Worm (Caenorhabditis elegans) whole organism, young adult: ENCODE data around the gene vha-13.
"Not testable (repeated sequence)": the region's sequence is repeated elsewhere in the genome, so short reads cannot be mapped to it uniquely, and the experiment has no call there.

Experiments
- D2030.7 ChIP-seq: fragments of 200-800 bp; sonication (Bioruptor generic); IDR thresholded peaks from 2 replicates; pipeline ENCODE4 v1.3.6; 2022; ENCODE audit warnings: missing genetic modification reagents, missing genetic modification characterization, missing compliant biosample characterization
- F10E7.11 ChIP-seq: sonication (generic microtip); optimal IDR thresholded peaks from 2 replicates; lab custom pipeline; 2017; ENCODE audit warnings: mild to moderate bottlenecking, missing genetic modification characterization, moderate library complexity, missing compliant biosample characterization
- K11D2.4 ChIP-seq: fragments of 200-800 bp; sonication (Bioruptor generic); IDR thresholded peaks from 2 replicates; pipeline ENCODE4 v1.3.6; 2022; ENCODE audit warnings: missing genetic modification reagents, missing genetic modification characterization, missing compliant biosample characterization
- Y56A3A.18 ChIP-seq: fragments of 200-800 bp; sonication (Bioruptor generic); IDR thresholded peaks from 2 replicates; pipeline ENCODE4 v1.3.6; 2022; ENCODE audit warnings: missing genetic modification reagents, missing genetic modification characterization, missing compliant biosample characterization
- Y67H2A.10 ChIP-seq: fragments of 200-800 bp; sonication (Bioruptor generic); conservative IDR thresholded peaks from 2 replicates; pipeline ENCODE4 v1.3.6; 2022; ENCODE audit warnings: missing genetic modification reagents, missing genetic modification characterization, missing compliant biosample characterization
- Y79H2A.3 ChIP-seq: fragments of 200-800 bp; sonication (Bioruptor generic); conservative IDR thresholded peaks from 2 replicates; pipeline ENCODE4 v1.3.6; 2022; ENCODE audit warnings: missing genetic modification reagents, missing genetic modification characterization, missing compliant biosample characterization
- atf-7 ChIP-seq: sonication (generic microtip); optimal IDR thresholded peaks from 2 replicates; lab custom pipeline; 2017; ENCODE audit warnings: mild to moderate bottlenecking, missing genetic modification characterization, missing compliant biosample characterization
- attf-6 ChIP-seq: fragments of 200-800 bp; sonication (Bioruptor generic); IDR thresholded peaks from 2 replicates; pipeline ENCODE4 v1.3.6; 2022; ENCODE audit warnings: missing genetic modification reagents, missing genetic modification characterization, missing compliant biosample characterization
- bed-1 ChIP-seq: fragments of 200-800 bp; sonication (Bioruptor generic); IDR thresholded peaks from 2 replicates; pipeline ENCODE4 v1.3.6; 2022; ENCODE audit warnings: missing genetic modification reagents, missing genetic modification characterization, missing compliant biosample characterization
- ccch-3 ChIP-seq: fragments of 200-800 bp; sonication (Bioruptor generic); optimal IDR thresholded peaks from 2 replicates; lab custom pipeline; 2018; ENCODE audit warnings: mild to moderate bottlenecking, missing genetic modification characterization, missing compliant biosample characterization
- cebp-1 ChIP-seq, 2 experiments: fragments of 200-800 bp in 1 of 2; sonication (Bioruptor generic) in 1 of 2; sonication (generic microtip) in 1 of 2; IDR thresholded peaks in 1 of 2; optimal IDR thresholded peaks in 1 of 2; 2 replicates each; pipeline versions ENCODE4 v1.3.6 to Lab custom; 2017 to 2022; ENCODE audit warnings: missing compliant biosample characterization in 2 of 2, missing genetic modification characterization in 2 of 2, mild to moderate bottlenecking in 1 of 2, missing genetic modification reagents in 1 of 2, moderate library complexity in 1 of 2
- cebp-2 ChIP-seq: fragments of 200-800 bp; sonication (Bioruptor generic); IDR thresholded peaks from 2 replicates; pipeline ENCODE4 v1.3.6; 2022; ENCODE audit warnings: missing genetic modification characterization, missing compliant biosample characterization
- ceh-27 ChIP-seq: fragments of 200-800 bp; sonication (Bioruptor generic); optimal IDR thresholded peaks from 2 replicates; lab custom pipeline; 2018; ENCODE audit warnings: mild to moderate bottlenecking, missing genetic modification characterization, moderate library complexity, missing compliant biosample characterization
- ceh-40 ChIP-seq: fragments of 200-800 bp; sonication (Bioruptor generic); IDR thresholded peaks from 2 replicates; pipeline ENCODE4 v1.3.6; 2022; ENCODE audit warnings: missing genetic modification characterization, missing compliant biosample characterization
- ceh-58 ChIP-seq: fragments of 200-800 bp; sonication (Bioruptor generic); IDR thresholded peaks from 2 replicates; pipeline ENCODE4 v1.3.6; 2022; ENCODE audit warnings: missing genetic modification characterization, missing compliant biosample characterization
- die-1 ChIP-seq: sonication (generic microtip); optimal IDR thresholded peaks from 2 replicates; lab custom pipeline; 2016; ENCODE audit warnings: missing genotype, mild to moderate bottlenecking, missing genetic modification characterization, missing compliant biosample characterization
- dox-1 ChIP-seq: fragments of 200-800 bp; sonication (Bioruptor generic); IDR thresholded peaks from 2 replicates; pipeline ENCODE4 v1.3.6; 2022; ENCODE audit warnings: missing genetic modification reagents, missing genetic modification characterization, missing compliant biosample characterization
- hsf-1 ChIP-seq: fragments of 200-800 bp; sonication (Bioruptor generic); IDR thresholded peaks from 2 replicates; pipeline ENCODE4 v1.3.6; 2022; ENCODE audit warnings: missing genetic modification reagents, missing genetic modification characterization, missing compliant biosample characterization
- lag-1 ChIP-seq: fragments of 200-800 bp; sonication (Bioruptor generic); IDR thresholded peaks from 2 replicates; pipeline ENCODE4 v1.3.6; 2022; ENCODE audit warnings: missing genetic modification reagents, missing genetic modification characterization, missing compliant biosample characterization
- let-607 ChIP-seq, 2 experiments: fragments of 200-800 bp in 1 of 2; sonication (Bioruptor generic) in 1 of 2; sonication (generic microtip) in 1 of 2; optimal IDR thresholded peaks; 2 replicates each; lab custom pipeline; 2016 to 2018; ENCODE audit warnings: mild to moderate bottlenecking in 2 of 2, missing compliant biosample characterization in 2 of 2, missing genetic modification characterization in 2 of 2, moderate library complexity in 2 of 2, missing genotype in 1 of 2
- lin-35 ChIP-seq, 3 experiments: fragments of 150-350 bp in 2 of 3; sonication (generic microtip) in 1 of 3; optimal IDR thresholded peaks; 2 replicates each; lab custom pipeline; 2014 to 2018; ENCODE audit warnings: missing biosample characterization in 3 of 3, missing genetic modification characterization in 3 of 3, missing genetic modification reagents in 3 of 3
- lin-40 ChIP-seq: sonication (generic microtip); optimal IDR thresholded peaks from 2 replicates; lab custom pipeline; 2016; ENCODE audit warnings: missing genetic modification characterization, mild to moderate bottlenecking, missing compliant biosample characterization, missing genotype, missing genetic modification reagents
- lin-54 ChIP-seq: fragments of 200-800 bp; sonication (Bioruptor generic); optimal IDR thresholded peaks from 2 replicates; lab custom pipeline; 2018; ENCODE audit warnings: mild to moderate bottlenecking, missing genetic modification characterization, missing compliant biosample characterization
- lsl-1 ChIP-seq: fragments of 200-800 bp; sonication (Bioruptor generic); optimal IDR thresholded peaks from 2 replicates; lab custom pipeline; 2018; ENCODE audit warnings: mild to moderate bottlenecking, missing genetic modification characterization, moderate library complexity, missing compliant biosample characterization
- madf-10 ChIP-seq: sonication (generic microtip); optimal IDR thresholded peaks from 2 replicates; lab custom pipeline; 2016; ENCODE audit warnings: mild to moderate bottlenecking, missing genetic modification characterization, missing compliant biosample characterization
- madf-8 ChIP-seq: fragments of 200-800 bp; sonication (Bioruptor generic); conservative IDR thresholded peaks from 2 replicates; pipeline ENCODE4 v1.3.6; 2022; ENCODE audit warnings: missing genetic modification reagents, missing genetic modification characterization, missing compliant biosample characterization
- nfya-1 ChIP-seq: sonication (generic microtip); optimal IDR thresholded peaks from 2 replicates; lab custom pipeline; 2017; ENCODE audit warnings: antibody characterized with exemption, missing compliant biosample characterization, missing genetic modification characterization, borderline replicate concordance; ENCODE audit not compliant: insufficient read depth
- nhr-179 ChIP-seq: sonication (generic microtip); optimal IDR thresholded peaks from 2 replicates; lab custom pipeline; 2016; ENCODE audit warnings: mild to moderate bottlenecking, missing genetic modification characterization, missing compliant biosample characterization
- nhr-90 ChIP-seq: sonication (generic microtip); optimal IDR thresholded peaks from 2 replicates; lab custom pipeline; 2016; ENCODE audit warnings: missing genotype, mild to moderate bottlenecking, missing genetic modification characterization, missing compliant biosample characterization
- repo-1 ChIP-seq: sonication (generic microtip); optimal IDR thresholded peaks from 2 replicates; lab custom pipeline; 2017; ENCODE audit warnings: mild to moderate bottlenecking, missing genetic modification characterization, missing compliant biosample characterization
- rpc-1 ChIP-seq, 2 experiments: fragments of 150-350 bp in 1 of 2; sonication (generic microtip) in 1 of 2; optimal IDR thresholded peaks; 2 replicates each; lab custom pipeline; 2014 to 2018; ENCODE audit warnings: missing biosample characterization in 1 of 2, missing genetic modification characterization in 1 of 2, missing genetic modification reagents in 1 of 2, missing genotype in 1 of 2
- snpc-1.1 ChIP-seq: sonication (generic microtip); optimal IDR thresholded peaks from 2 replicates; lab custom pipeline; 2017; ENCODE audit warnings: missing genetic modification characterization, mild to moderate bottlenecking, missing compliant biosample characterization, antibody characterized with exemption, moderate library complexity, missing genotype, missing genetic modification reagents; ENCODE audit not compliant: insufficient read depth
- snpc-1.3 ChIP-seq: sonication (generic microtip); optimal IDR thresholded peaks from 2 replicates; lab custom pipeline; 2017; ENCODE audit warnings: missing genetic modification characterization, mild to moderate bottlenecking, missing compliant biosample characterization, antibody characterized with exemption, moderate library complexity, missing genotype, missing genetic modification reagents; ENCODE audit not compliant: insufficient read depth
- tbp1 ChIP-seq: fragments of 200-800 bp; sonication (Bioruptor generic); optimal IDR thresholded peaks from 2 replicates; lab custom pipeline; 2018; ENCODE audit warnings: mild to moderate bottlenecking, missing genetic modification characterization, missing compliant biosample characterization
- unc-62 ChIP-seq: fragments of 150-350 bp; optimal IDR thresholded peaks from 2 replicates; lab custom pipeline; 2014; ENCODE audit warnings: missing biosample characterization, missing genetic modification reagents, missing genetic modification characterization
- xnd-1 ChIP-seq: sonication (generic microtip); optimal IDR thresholded peaks from 2 replicates; lab custom pipeline; 2016; ENCODE audit warnings: missing genotype, missing genetic modification reagents, missing genetic modification characterization, missing compliant biosample characterization
- ztf-25 ChIP-seq: fragments of 200-800 bp; sonication (Bioruptor generic); IDR thresholded peaks from 2 replicates; pipeline ENCODE4 v1.3.6; 2022; ENCODE audit warnings: missing genetic modification reagents, missing genetic modification characterization, missing compliant biosample characterization

Gene vha-13

DNA sequence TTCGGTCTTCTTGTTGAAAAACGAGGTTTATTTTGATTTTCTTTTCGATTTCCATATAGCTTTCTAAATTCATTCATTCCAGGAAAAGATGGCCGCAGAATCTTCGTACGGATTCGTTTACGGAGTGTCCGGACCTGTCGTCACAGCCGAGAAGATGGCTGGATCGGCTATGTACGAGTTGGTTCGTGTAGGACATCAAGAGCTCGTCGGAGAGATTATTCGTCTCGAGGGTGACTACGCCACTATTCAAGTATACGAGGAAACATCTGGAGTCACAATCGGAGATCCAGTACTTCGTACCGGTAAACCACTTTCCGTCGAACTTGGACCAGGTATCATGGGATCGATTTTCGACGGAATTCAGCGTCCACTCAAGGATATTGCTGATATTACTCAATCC lies at the start of gene vha-13:
Gene vha-13 (plus strand): TSS at position 81 of the 400 bp plus-strand sequence.
- TF ChIP-seq snpc-1.3, result no peak
- TF ChIP-seq cebp-2 (GFP tag; lab: Robert Waterston, UW), result no peak
- peak; percentile 35; the same call in 1 of the 2 replicates for TF ChIP-seq hsf-1 (GFP tag; lab: Robert Waterston, UW)
- TF ChIP-seq lin-40, result no peak

DNA sequence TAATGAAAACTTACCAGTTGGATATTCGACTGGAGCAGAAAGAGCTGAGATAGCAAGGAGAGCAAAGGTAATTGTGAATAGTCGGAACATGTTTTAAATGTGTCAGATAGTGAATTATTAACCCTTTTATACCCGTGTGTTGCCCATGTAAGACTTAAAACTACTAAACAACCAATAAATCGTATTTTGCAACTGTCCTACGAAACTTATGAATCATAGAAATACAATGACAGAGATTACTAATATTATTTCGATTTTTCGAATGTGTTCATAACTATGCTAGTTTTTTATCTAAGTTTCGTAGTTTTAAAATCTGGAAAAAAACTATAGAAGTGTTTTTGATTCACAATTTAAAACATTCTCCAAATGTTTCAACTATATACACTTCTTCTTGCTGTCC lies 44.7 kb upstream of the vha-13 start, which contains the start of gene spig-4:
Gene spig-4 (minus strand): TSS at position 101 of the 400 bp plus-strand sequence.
- TF ChIP-seq nhr-90 (tag; lab: Kevin White, UChicago); let-607 (tag; optimal IDR thresholded peaks at IDR 0.05; lab: Kevin White, UChicago); D2030.7: not testable (repeated sequence)

DNA sequence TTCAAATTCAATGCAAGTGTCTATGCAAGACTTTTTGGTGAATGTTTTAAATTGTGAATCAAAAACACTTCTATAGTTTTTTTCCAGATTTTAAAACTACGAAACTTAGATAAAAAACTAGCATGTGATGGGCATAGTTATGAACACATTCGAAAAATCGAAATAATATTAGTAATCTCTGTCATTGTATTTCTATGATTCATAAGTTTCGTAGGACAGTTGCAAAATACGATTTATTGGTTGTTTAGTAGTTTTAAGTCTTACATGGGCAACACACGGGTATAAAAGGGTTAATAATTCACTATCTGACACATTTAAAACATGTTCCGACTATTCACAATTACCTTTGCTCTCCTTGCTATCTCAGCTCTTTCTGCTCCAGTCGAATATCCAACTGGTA lies 43.3 kb upstream of the vha-13 start, which contains the start of gene spig-5:
Gene spig-5 (plus strand): TSS at position 301 of the 400 bp plus-strand sequence.
- not testable (repeated sequence) for TF ChIP-seq lin-54; cebp-2 (GFP tag; lab: Robert Waterston, UW); lin-35 (GFP tag; optimal IDR thresholded peaks at IDR 0.05; lab: Kevin White, UChicago)

DNA sequence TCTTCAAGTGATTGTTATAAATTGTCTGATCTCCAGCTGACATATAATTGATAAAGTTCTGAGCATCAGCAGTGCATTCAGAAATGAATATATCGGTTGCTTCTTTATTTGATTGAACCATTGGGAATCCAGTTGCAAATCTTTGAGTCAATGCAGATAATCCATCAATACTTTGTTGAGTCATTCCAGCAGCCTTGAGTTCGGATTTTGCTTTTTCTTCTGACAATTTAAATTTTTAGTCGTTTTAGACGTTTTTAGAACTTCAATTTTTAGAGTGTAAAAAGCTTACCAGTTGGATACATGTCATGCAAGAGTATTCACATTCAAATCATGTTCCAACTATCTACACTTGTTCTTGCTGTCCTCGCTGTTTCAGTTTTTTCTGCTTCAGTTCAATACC lies 41.9 kb upstream of the vha-13 start, which contains the start of gene F14D7.14:
Gene F14D7.14 (plus strand): TSS at position 301 of the 400 bp plus-strand sequence.
- not testable (repeated sequence) for TF ChIP-seq lin-54; lsl-1 (GFP tag; lab: Kevin White, UChicago); Y56A3A.18 (GFP tag; lab: Robert Waterston, UW)

DNA sequence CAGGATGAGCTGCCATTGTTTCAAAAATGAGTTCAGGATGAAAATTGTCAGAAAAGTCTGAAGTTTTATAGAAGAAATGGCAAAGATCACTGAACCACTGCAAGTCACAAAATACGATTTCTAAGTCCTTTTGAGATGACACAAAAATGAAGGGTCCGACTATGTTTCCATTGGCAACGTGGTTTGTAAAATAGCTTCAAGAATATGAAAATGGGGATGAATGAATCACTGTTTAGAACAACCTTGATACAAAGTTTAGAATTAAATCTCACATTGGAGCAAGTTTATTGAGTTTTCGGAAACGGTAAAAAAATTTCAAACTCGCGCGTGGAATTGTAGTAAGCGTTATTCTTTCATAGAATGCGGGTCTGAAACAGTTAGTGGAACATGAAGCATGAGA lies 40.4 kb upstream of the vha-13 start, which contains the start of gene ddn-3:
Gene ddn-3 (minus strand): TSS at position 101 of the 400 bp plus-strand sequence.
- TF ChIP-seq Y79H2A.3 (GFP tag; lab: Robert Waterston, UW) (no peak), cebp-1 (GFP tag; IDR thresholded peaks at IDR 0.05; lab: Robert Waterston, UW) (no peak), cebp-1 (tag; optimal IDR thresholded peaks at IDR 0.05; lab: Kevin White, UChicago) (no peak), F10E7.11 (tag; lab: Kevin White, UChicago) (no peak), xnd-1 (tag; lab: Kevin White, UChicago) (no peak), dox-1 (GFP tag; lab: Robert Waterston, UW) (no peak), bed-1 (no peak), madf-8 (GFP tag; lab: Robert Waterston, UW) (no peak), rpc-1 (optimal IDR thresholded peaks at IDR 0.05; lab: Kevin White, UChicago) (no peak), rpc-1 (tag; optimal IDR thresholded peaks at IDR 0.05; lab: Kevin White, UChicago) (no peak), attf-6 (GFP tag; lab: Robert Waterston, UW) (no peak), die-1 (tag; lab: Kevin White, UChicago) (no peak), madf-10 (tag; lab: Kevin White, UChicago) (no peak), atf-7 (no peak), repo-1 (no peak)
- TF ChIP-seq, all 124 proteins: peak for 0

DNA sequence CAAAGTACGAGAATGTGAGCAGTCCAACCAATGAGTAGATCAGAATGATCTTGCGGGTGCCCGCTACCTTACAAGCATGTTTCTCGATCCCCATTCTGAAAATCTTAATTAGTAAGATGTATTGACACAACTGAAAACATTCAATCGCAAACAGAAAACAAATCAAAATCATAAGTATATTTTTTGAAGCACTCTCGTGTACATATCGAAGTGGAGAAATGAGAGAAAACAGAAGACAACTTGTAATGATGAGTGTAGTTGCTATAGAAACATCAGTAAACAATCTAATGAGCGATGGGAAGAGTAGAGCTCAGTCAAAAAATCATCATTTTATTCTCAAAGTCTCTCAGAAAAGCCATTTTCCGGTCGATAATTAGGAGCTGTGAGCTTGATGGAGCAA lies 38.8 kb upstream of the vha-13 start, which contains the start of gene F14D7.8:
Gene F14D7.8 (minus strand): TSS at position 101 of the 400 bp plus-strand sequence.
- no peak for TF ChIP-seq snpc-1.1 (tag; lab: Kevin White, UChicago)
- no peak for TF ChIP-seq ztf-25 (GFP tag; lab: Robert Waterston, UW)
- TF ChIP-seq nhr-179, result no peak
- TF ChIP-seq unc-62, result no peak
- no peak for TF ChIP-seq ccch-3 (GFP tag; lab: Kevin White, UChicago)
- no peak for TF ChIP-seq ceh-40 (GFP tag; lab: Robert Waterston, UW)
- TF ChIP-seq lin-35 (GFP tag; optimal IDR thresholded peaks at IDR 0.05; lab: Kevin White, UChicago), result no peak
- TF ChIP-seq lin-54, result no peak
- no peak for TF ChIP-seq nfya-1 (tag; lab: Kevin White, UChicago)
- TF ChIP-seq ceh-27 (GFP tag; lab: Kevin White, UChicago), result no peak
- no peak for TF ChIP-seq lag-1
- no peak for TF ChIP-seq Y67H2A.10
- no peak for TF ChIP-seq K11D2.4
- no peak for TF ChIP-seq tbp1 (GFP tag; lab: Kevin White, UChicago)
- no peak for TF ChIP-seq ceh-58
